Worm (Caenorhabditis elegans) whole organism, L3 larva: ENCODE results near the gene ltah-1.1.

Experiments used
- ZK546.5 ChIP-seq: sonication (generic microtip); optimal IDR thresholded peaks from 2 replicates; lab custom pipeline; 2017; ENCODE audit warnings: missing biosample characterization, missing genetic modification characterization
- aly-2 ChIP-seq: fragments of 150-350 bp; optimal IDR thresholded peaks from 2 replicates; lab custom pipeline; 2014; ENCODE audit warnings: missing biosample characterization, missing genetic modification characterization
- ama-1 ChIP-seq: fragments of 150-350 bp; optimal IDR thresholded peaks from 2 replicates; lab custom pipeline; 2018
- ceh-16 ChIP-seq: sonication (generic microtip); optimal IDR thresholded peaks from 2 replicates; lab custom pipeline; 2017; ENCODE audit warnings: missing biosample characterization, missing genetic modification characterization
- ceh-82 ChIP-seq: fragments of 150-350 bp; optimal IDR thresholded peaks from 2 replicates; lab custom pipeline; 2014; ENCODE audit warnings: missing biosample characterization, missing genetic modification characterization
- ceh-9 ChIP-seq: sonication (generic microtip); optimal IDR thresholded peaks from 2 replicates; lab custom pipeline; 2018; ENCODE audit warnings: missing biosample characterization, missing genetic modification characterization
- daf-12 ChIP-seq: fragments of 150-350 bp; optimal IDR thresholded peaks from 2 replicates; lab custom pipeline; 2014; ENCODE audit warnings: missing biosample characterization, missing genetic modification reagents, missing genetic modification characterization
- egl-27 ChIP-seq: sonication (generic microtip); optimal IDR thresholded peaks from 4 replicates; lab custom pipeline; 2017; ENCODE audit warnings: missing biosample characterization, missing genetic modification reagents, missing genetic modification characterization
- egl-5 ChIP-seq: fragments of 150-350 bp; optimal IDR thresholded peaks from 2 replicates; lab custom pipeline; 2017; ENCODE audit warnings: missing biosample characterization, missing genetic modification reagents, missing genetic modification characterization, inconsistent platforms
- elt-2 ChIP-seq: sonication (generic microtip); optimal IDR thresholded peaks from 2 replicates; lab custom pipeline; 2016; ENCODE audit warnings: missing genetic modification reagents, mild to moderate bottlenecking, missing genetic modification characterization, missing compliant biosample characterization
- elt-3 ChIP-seq, 3 experiments: fragments of 150-350 bp in 1 of 3; sonication (generic microtip) in 2 of 3; optimal IDR thresholded peaks; 2 replicates in 2 of 3; 4 replicates in 1 of 3; lab custom pipeline; 2014 to 2017; ENCODE audit warnings: missing biosample characterization in 3 of 3, missing genetic modification characterization in 3 of 3
- eor-1 ChIP-seq, 2 experiments: fragments of 150-350 bp; optimal IDR thresholded peaks; 2 replicates each; lab custom pipeline; 2014 to 2018; ENCODE audit warnings: missing biosample characterization in 2 of 2, missing genetic modification characterization in 2 of 2
- fkh-10 ChIP-seq: sonication (generic microtip); optimal IDR thresholded peaks from 2 replicates; lab custom pipeline; 2017; ENCODE audit warnings: missing biosample characterization, missing genetic modification reagents, missing genetic modification characterization
- hmg-11 ChIP-seq: sonication (generic microtip); optimal IDR thresholded peaks from 2 replicates; lab custom pipeline; 2016; ENCODE audit warnings: missing genetic modification characterization, missing compliant biosample characterization
- jun-1 ChIP-seq: fragments of 150-350 bp; optimal IDR thresholded peaks from 2 replicates; lab custom pipeline; 2014; ENCODE audit warnings: missing biosample characterization, missing genetic modification reagents, missing genetic modification characterization
- lin-15B ChIP-seq: fragments of 150-350 bp; optimal IDR thresholded peaks from 2 replicates; lab custom pipeline; 2014; ENCODE audit warnings: missing biosample characterization, missing genetic modification characterization
- lin-39 ChIP-seq: fragments of 150-350 bp; optimal IDR thresholded peaks from 2 replicates; lab custom pipeline; 2018; ENCODE audit warnings: missing biosample characterization, missing genetic modification reagents, missing genetic modification characterization
- lsy-12 ChIP-seq: sonication (generic microtip); optimal IDR thresholded peaks from 2 replicates; lab custom pipeline; 2016; ENCODE audit warnings: mild to moderate bottlenecking, missing genetic modification characterization, missing compliant biosample characterization
- mml-1 ChIP-seq: fragments of 150-350 bp; sonication (generic microtip); optimal IDR thresholded peaks from 3 replicates; lab custom pipeline; 2014; ENCODE audit warnings: missing biosample characterization, missing genetic modification characterization
- nfya-1 ChIP-seq: sonication (generic microtip); optimal IDR thresholded peaks from 2 replicates; lab custom pipeline; 2017; ENCODE audit warnings: missing genetic modification characterization, mild to moderate bottlenecking, missing compliant biosample characterization, antibody characterized with exemption, moderate library complexity; ENCODE audit not compliant: insufficient read depth
- nhr-11 ChIP-seq: fragments of 150-350 bp; optimal IDR thresholded peaks from 2 replicates; lab custom pipeline; 2014; ENCODE audit warnings: missing biosample characterization, missing genetic modification characterization
- nhr-12 ChIP-seq: fragments of 150-350 bp; optimal IDR thresholded peaks from 2 replicates; lab custom pipeline; 2014; ENCODE audit warnings: missing biosample characterization, missing genetic modification characterization
- nhr-237 ChIP-seq: fragments of 150-350 bp; optimal IDR thresholded peaks from 2 replicates; lab custom pipeline; 2014; ENCODE audit warnings: missing biosample characterization, missing genetic modification characterization
- nhr-25 ChIP-seq: sonication (generic microtip); optimal IDR thresholded peaks from 2 replicates; lab custom pipeline; 2017; ENCODE audit warnings: missing biosample characterization, missing genetic modification characterization
- nhr-28 ChIP-seq: fragments of 150-350 bp; optimal IDR thresholded peaks from 2 replicates; lab custom pipeline; 2014; ENCODE audit warnings: missing biosample characterization, missing genetic modification characterization
- nhr-43 ChIP-seq: sonication (generic microtip); optimal IDR thresholded peaks from 2 replicates; lab custom pipeline; 2016; ENCODE audit warnings: mild to moderate bottlenecking, missing genetic modification characterization, missing compliant biosample characterization; ENCODE audit not compliant: poor library complexity, severe bottlenecking
- nhr-67 ChIP-seq: fragments of 150-350 bp; optimal IDR thresholded peaks from 2 replicates; lab custom pipeline; 2014; ENCODE audit warnings: missing biosample characterization, missing genetic modification characterization
- nhr-77 ChIP-seq: fragments of 150-350 bp; optimal IDR thresholded peaks from 2 replicates; lab custom pipeline; 2014; ENCODE audit warnings: missing biosample characterization, missing genetic modification characterization
- pha-4 ChIP-seq: fragments of 150-350 bp; optimal IDR thresholded peaks from 2 replicates; lab custom pipeline; 2014; ENCODE audit warnings: missing biosample characterization, missing genetic modification reagents, missing genetic modification characterization
- sea-2 ChIP-seq: fragments of 150-350 bp; sonication (generic microtip); optimal IDR thresholded peaks from 4 replicates; lab custom pipeline; 2014; ENCODE audit warnings: missing biosample characterization, missing genetic modification reagents, missing genetic modification characterization
- snpc-4 ChIP-seq: fragments of 150-350 bp; optimal IDR thresholded peaks from 2 replicates; lab custom pipeline; 2014; ENCODE audit warnings: missing biosample characterization, missing genetic modification characterization
- tbx-2 ChIP-seq: sonication (generic microtip); optimal IDR thresholded peaks from 2 replicates; lab custom pipeline; 2016; ENCODE audit warnings: mild to moderate bottlenecking, missing genetic modification characterization, missing compliant biosample characterization
- unc-39 ChIP-seq: sonication (generic microtip); optimal IDR thresholded peaks from 4 replicates; lab custom pipeline; 2017; ENCODE audit warnings: missing biosample characterization, missing genetic modification characterization
- unc-62 ChIP-seq: fragments of 150-350 bp; sonication (generic microtip); optimal IDR thresholded peaks from 4 replicates; lab custom pipeline; 2014; ENCODE audit warnings: missing biosample characterization, missing genetic modification reagents, missing genetic modification characterization
- zag-1 ChIP-seq: fragments of 150-350 bp; optimal IDR thresholded peaks from 2 replicates; lab custom pipeline; 2014; ENCODE audit warnings: missing biosample characterization, missing genetic modification characterization
- ztf-4 ChIP-seq: fragments of 150-350 bp; optimal IDR thresholded peaks from 2 replicates; lab custom pipeline; 2014; ENCODE audit warnings: missing biosample characterization, missing genetic modification characterization

ltah-1.1 gene

DNA sequence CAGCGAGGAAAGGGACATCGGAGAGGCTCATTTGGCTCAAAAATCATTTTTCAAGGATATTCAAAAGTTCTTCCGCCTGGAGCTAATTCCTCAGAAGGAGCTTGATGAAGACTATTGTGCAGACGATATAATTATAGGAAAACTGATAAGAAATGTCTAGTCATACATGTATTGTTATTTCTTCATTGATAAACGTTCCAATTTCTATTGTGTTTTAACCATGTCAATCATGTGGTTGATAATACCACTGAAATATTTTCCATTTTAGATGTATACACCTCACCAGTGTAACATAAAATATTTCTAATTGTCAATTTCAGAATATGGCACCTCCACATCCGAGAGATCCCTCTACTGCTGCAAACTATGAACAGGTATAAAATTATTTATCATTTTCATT lies at the start of gene ltah-1.1:
Gene ltah-1.1 (plus strand): TSS at position 283 of the 400 bp plus-strand sequence.
- peak; percentile 54 for TF ChIP-seq elt-2 (tag; lab: Kevin White, UChicago)
- no peak for TF ChIP-seq lsy-12 (tag; lab: Kevin White, UChicago)

DNA sequence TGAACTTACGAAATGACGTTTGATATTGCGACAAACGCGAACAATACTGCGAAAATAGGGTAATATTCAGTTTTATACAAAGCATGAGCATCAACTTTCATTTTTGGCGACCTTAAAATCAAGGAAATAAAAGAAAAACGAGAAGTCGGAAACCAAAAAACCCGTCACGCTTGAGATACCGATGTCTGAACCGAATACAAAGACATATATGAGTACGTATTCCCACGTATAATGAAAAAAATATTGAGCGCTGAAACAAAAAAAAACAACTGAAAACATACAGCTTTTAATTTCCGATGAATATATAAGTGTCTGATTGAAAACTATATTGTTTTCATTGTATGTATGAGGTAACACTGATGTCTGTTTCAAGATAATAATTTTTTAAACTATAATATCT lies 49.7 kb upstream of the ltah-1.1 start, which contains the start of gene sre-18:
Gene sre-18 (minus strand): TSS at position 101 of the 400 bp plus-strand sequence.
- TF ChIP-seq ZK546.5 (no peak), zag-1 (no peak), elt-2 (tag; lab: Kevin White, UChicago) (no peak), lin-39 (tag; lab: Kevin White, UChicago) (no peak), lin-15B (tag; lab: Kevin White, UChicago) (no peak), lsy-12 (tag; lab: Kevin White, UChicago) (no peak), sea-2 (no peak)

DNA sequence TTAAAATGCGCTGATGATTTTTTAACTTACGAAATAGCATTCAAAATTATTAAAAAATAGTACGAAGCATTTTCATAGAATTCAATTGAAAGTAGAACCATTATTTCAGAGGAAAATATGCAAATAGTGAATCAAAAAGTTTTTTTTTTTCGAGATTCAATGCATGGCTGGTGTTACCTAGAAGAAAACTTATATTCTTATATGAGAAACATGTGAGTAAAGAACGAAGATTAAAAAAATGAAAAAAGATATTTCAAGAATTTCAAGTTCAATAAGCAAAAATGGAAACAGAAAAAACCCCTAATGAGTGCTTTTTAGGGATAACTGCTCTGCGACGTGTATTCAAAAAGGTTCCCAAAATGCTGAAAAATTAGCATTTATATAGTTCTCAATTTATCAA lies 43.4 kb upstream of the ltah-1.1 start, which contains the start of gene sre-16:
Gene sre-16 (minus strand): TSS at position 101 of the 400 bp plus-strand sequence.
- TF ChIP-seq aly-2 (tag; lab: Kevin White, UChicago) (no peak), eor-1 (tag; optimal IDR thresholded peaks at IDR 0.05; lab: Kevin White, UChicago) (no peak), ztf-4 (tag; lab: Kevin White, UChicago) (no peak), hmg-11 (tag; lab: Kevin White, UChicago) (no peak), zag-1 (no peak), ceh-9 (tag; lab: Kevin White, UChicago) (no peak), pha-4 (tag; lab: Kevin White, UChicago) (no peak), nhr-12 (tag; lab: Kevin White, UChicago) (no peak), nfya-1 (tag; lab: Kevin White, UChicago) (no peak), snpc-4 (tag; lab: Kevin White, UChicago) (no peak), sea-2 (no peak)

DNA sequence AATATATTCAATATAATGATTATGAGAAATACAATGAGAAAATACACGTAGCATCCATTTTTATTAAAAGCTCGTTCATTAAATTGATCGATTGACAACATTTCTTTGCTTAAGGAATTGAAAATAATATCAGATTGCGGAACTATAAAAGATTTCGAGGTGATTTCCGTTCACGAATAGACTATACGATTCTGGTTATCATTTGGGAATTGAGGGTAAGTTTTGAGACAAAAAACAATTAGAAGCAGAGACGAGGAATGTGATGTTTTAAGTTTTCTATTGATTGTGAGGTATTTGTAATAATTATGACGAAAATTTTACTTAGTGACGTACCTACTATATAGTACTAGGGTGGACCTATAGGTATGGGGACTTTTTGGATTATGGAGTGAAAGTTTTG lies 40.6 kb upstream of the ltah-1.1 start, which contains the start of gene sre-19:
Gene sre-19 (minus strand): TSS at position 101 of the 400 bp plus-strand sequence.
- TF ChIP-seq egl-5 (no peak), elt-3 (tag; optimal IDR thresholded peaks at IDR 0.05; lab: Kevin White, UChicago) (no peak), ceh-16 (tag; lab: Kevin White, UChicago) (no peak), nhr-43 (tag; lab: Kevin White, UChicago) (no peak), daf-12 (no peak), lin-15B (tag; lab: Kevin White, UChicago) (no peak), tbx-2 (tag; lab: Kevin White, UChicago) (no peak), hmg-11 (tag; lab: Kevin White, UChicago) (no peak), nhr-67 (tag; lab: Kevin White, UChicago) (no peak), nhr-237 (tag; lab: Kevin White, UChicago) (no peak), nhr-28 (no peak)

DNA sequence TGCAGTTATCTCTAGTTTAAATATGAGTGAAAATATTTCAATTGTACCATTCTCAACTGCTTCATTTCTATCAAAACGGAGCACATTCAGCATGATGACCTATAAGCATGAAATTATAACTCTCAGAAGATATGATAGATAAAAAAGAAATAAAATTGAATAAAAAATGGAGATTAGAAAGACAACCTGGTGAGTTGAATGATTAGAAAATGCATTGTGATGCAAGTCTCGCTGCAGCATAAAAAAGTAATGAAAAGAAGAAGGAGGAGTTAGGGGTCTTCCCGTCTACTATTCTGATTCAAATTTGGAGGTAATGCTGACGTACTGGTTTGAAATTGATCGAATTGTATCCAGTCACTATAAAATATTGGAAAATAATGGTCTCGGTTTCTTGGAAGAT lies 34.7 kb upstream of the ltah-1.1 start, which contains the start of gene sre-15:
Gene sre-15 (minus strand): TSS at position 101 of the 400 bp plus-strand sequence.
- TF ChIP-seq ceh-82 (tag; lab: Kevin White, UChicago): no peak
- no peak for TF ChIP-seq ceh-9 (tag; lab: Kevin White, UChicago)
- no peak for TF ChIP-seq sea-2
- TF ChIP-seq nhr-11: no peak
- TF ChIP-seq lin-39 (tag; lab: Kevin White, UChicago): no peak
- no peak for TF ChIP-seq nhr-25
- TF ChIP-seq ZK546.5: no peak
- TF ChIP-seq egl-5: no peak
- TF ChIP-seq fkh-10: no peak
- no peak for TF ChIP-seq elt-2 (tag; lab: Kevin White, UChicago)
- TF ChIP-seq daf-12: no peak
- TF ChIP-seq unc-62 (GFP tag; lab: Kevin White, UChicago): no peak
- TF ChIP-seq aly-2 (tag; lab: Kevin White, UChicago): no peak

DNA sequence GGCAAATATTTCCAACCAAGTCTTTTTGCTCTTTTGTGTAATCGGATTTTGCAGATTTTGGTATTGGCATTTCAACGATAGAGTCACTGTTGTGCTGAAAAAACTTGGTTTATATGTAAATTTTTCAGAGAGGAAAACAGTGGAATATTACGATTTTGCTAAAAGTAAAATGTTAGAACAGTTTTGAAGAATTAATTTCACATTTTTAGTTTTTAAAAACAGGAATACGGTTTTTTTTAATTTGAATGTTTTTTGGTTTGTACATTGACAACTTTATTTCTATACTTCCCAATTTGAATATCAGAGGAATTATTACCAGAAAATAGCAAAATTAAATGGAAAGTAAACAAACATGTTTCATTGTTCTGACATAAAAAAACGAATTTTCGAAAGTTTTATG lies 26.8 kb upstream of the ltah-1.1 start, which contains the start of gene dnj-26:
Gene dnj-26 (minus strand): TSS at position 101 of the 400 bp plus-strand sequence.
- TF ChIP-seq ama-1 (lab: Kevin White, UChicago) (no peak), lin-39 (tag; lab: Kevin White, UChicago) (no peak), aly-2 (tag; lab: Kevin White, UChicago) (no peak), mml-1 (tag; lab: Kevin White, UChicago) (no peak), nhr-77 (tag; lab: Kevin White, UChicago) (no peak), ceh-16 (tag; lab: Kevin White, UChicago) (no peak), jun-1 (tag; lab: Kevin White, UChicago) (no peak), nhr-43 (tag; lab: Kevin White, UChicago) (no peak), daf-12 (no peak), nhr-28 (no peak), nhr-67 (tag; lab: Kevin White, UChicago) (no peak), ztf-4 (tag; lab: Kevin White, UChicago) (no peak), nhr-12 (tag; lab: Kevin White, UChicago) (no peak), elt-3 (tag; optimal IDR thresholded peaks at IDR 0.05; lab: Kevin White, UChicago) (no peak), unc-39 (tag; lab: Kevin White, UChicago) (no peak), egl-5 (no peak), egl-27 (tag; lab: Kevin White, UChicago) (no peak)
- TF ChIP-seq, all 47 proteins: peak for 0
